Worm (Caenorhabditis elegans): ENCODE data around the gene C05C10.3.
A peak's percentile ranks its signal among the peaks of the same experiment; 100 is the strongest.

The C05C10.3 gene

DNA sequence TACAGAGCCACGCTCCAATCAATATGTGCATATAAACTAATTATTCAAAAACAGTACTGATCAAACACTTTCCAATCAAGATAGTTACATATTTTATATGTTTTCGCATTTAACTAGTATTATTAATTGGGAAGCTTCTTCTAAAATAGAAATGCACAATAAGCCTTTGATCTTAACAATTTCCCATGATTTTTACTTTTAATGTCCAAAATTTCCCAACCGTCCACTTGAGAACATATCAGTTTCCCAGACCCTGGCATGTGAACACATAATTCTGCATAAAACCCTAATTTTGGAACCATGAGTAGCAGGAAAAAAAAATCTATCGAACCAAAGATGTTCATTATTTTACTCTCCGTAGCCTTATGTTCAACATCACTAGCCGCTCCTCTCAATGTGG is 39.7 kb upstream of the C05C10.3 start, which contains the start of gene R53.8:
R53.8 (plus strand) TSS at position 301 of the 400 bp plus-strand sequence.
- TF ChIP-seq lsy-2 (tag; optimal IDR thresholded peaks at IDR 0.05) (no peak), unc-120 (tag; optimal IDR thresholded peaks at IDR 0.05; ENCODE audit: poor library complexity, severe bottlenecking) (no peak), M03D4.4 (tag; optimal IDR thresholded peaks at IDR 0.05) (no peak), sptf-1 (tag; optimal IDR thresholded peaks at IDR 0.05) (no peak), unc-39 (tag; optimal IDR thresholded peaks at IDR 0.05) (no peak), sem-2 (GFP tag; optimal IDR thresholded peaks at IDR 0.05) (no peak), ceh-83 (GFP tag; optimal IDR thresholded peaks at IDR 0.05) (no peak), hlh-1 (tag; optimal IDR thresholded peaks at IDR 0.05) (no peak), bed-3 (GFP tag; optimal IDR thresholded peaks at IDR 0.05) (no peak), flh-1 (GFP tag; optimal IDR thresholded peaks at IDR 0.05) (no peak), mep-1 (tag; optimal IDR thresholded peaks at IDR 0.05) (no peak), ceh-39 (tag; optimal IDR thresholded peaks at IDR 0.05) (no peak), pha-4 (tag; optimal IDR thresholded peaks at IDR 0.05) (no peak), nhr-2 (tag; optimal IDR thresholded peaks at IDR 0.05) (no peak), lin-32 (GFP tag; optimal IDR thresholded peaks at IDR 0.05) (no peak), mls-2 (tag; optimal IDR thresholded peaks at IDR 0.05) (no peak), unc-62 (GFP tag; optimal IDR thresholded peaks at IDR 0.05) (no peak), mab-5 (tag; optimal IDR thresholded peaks at IDR 0.05) (no peak)

DNA sequence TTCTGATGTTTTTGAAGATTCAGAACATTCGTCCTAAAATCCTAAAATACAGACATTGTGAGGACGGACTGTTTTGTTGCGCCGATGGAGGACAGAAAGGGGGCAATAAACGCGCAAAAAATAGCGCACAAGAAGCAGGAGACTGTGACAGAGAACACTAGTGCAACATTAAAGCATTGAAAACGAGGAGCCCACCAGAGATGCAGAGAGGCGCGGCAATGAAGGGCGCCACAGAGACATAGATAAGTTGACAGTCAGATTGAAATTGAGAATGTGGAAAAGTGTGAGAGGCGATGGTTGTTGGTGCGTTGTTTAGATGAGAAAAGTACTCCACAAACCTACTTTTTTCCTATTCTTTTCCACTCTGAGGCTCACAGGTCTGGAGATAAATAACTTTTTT is 38.3 kb upstream of the C05C10.3 start, which contains the start of gene aakg-5:
aakg-5 (minus strand) TSS at position 159 of the 400 bp plus-strand sequence.
- TF ChIP-seq ztf-11 (tag; optimal IDR thresholded peaks at IDR 0.05) (no peak), pha-4 (tag; optimal IDR thresholded peaks at IDR 0.05) (peak; percentile 43), cnd-1 (tag; optimal IDR thresholded peaks at IDR 0.05) (no peak), unc-120 (tag; optimal IDR thresholded peaks at IDR 0.05; ENCODE audit: poor library complexity, severe bottlenecking) (peak; percentile 4), ceh-83 (GFP tag; optimal IDR thresholded peaks at IDR 0.05) (no peak), lin-32 (GFP tag; optimal IDR thresholded peaks at IDR 0.05) (no peak)

DNA sequence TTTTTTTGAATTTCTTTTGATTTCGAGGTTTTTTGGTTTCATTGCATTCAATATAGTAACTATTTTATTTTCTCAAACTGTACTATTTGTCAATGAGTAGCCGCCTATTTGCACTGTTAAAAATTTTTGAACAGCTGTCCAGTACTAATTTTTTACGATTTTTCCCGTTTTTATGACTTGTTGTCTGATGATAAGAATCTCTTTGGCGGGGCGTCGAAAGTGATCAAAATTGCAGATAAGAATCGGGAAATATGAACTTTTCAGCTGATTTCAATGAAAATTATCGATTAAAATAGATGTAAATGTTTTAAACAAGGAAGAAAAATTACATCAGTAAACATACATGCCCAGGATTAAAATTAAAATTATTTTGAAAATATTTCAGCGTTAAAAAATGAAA is 37.5 kb upstream of the C05C10.3 start:
- TF ChIP-seq nhr-12 (tag; optimal IDR thresholded peaks at IDR 0.05), result no peak
- TF ChIP-seq mls-2 (tag; optimal IDR thresholded peaks at IDR 0.05), result no peak
- peak; percentile 52 for TF ChIP-seq elt-1 (tag; optimal IDR thresholded peaks at IDR 0.05; ENCODE audit: borderline replicate concordance, insufficient read depth)
- no peak for TF ChIP-seq unc-120 (tag; optimal IDR thresholded peaks at IDR 0.05; ENCODE audit: poor library complexity, severe bottlenecking)

DNA sequence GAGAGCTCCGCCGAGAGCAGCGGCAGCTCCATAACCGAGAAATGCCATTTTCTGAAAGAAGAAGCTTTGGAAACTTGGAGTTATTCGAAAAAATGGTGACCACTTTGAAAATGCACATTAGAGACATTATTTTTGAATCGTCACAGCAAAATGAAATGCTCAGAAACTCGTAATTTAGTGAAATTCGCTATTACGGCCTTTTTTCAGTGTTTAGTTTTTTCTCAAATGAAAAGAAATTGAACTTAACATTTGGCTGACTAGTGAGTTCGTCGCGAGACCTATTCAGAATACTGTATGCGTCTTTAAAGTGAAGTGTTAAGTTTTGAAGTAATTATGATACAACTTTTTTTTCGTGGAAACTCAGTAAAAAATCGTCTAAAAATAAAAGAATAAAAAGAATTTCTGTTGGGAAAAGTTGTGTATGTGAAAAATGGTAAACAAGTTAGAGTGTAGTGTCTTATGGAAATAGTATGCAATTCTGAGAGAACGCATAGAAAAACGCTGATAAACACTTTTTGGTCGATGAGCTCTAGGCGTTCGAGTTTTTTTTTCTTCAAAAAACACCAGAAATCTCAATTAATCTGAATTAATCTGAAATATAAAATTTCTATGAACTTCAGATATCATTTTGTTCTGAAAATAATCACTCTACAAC is 33.9 kb upstream of the C05C10.3 start, which contains the start of gene R53.5:
R53.5 (minus strand) TSS at position 51 of the 655 bp plus-strand sequence.
- TF ChIP-seq sem-2 (GFP tag; optimal IDR thresholded peaks at IDR 0.05) (no peak), unc-62 (GFP tag; optimal IDR thresholded peaks at IDR 0.05) (no peak)

DNA sequence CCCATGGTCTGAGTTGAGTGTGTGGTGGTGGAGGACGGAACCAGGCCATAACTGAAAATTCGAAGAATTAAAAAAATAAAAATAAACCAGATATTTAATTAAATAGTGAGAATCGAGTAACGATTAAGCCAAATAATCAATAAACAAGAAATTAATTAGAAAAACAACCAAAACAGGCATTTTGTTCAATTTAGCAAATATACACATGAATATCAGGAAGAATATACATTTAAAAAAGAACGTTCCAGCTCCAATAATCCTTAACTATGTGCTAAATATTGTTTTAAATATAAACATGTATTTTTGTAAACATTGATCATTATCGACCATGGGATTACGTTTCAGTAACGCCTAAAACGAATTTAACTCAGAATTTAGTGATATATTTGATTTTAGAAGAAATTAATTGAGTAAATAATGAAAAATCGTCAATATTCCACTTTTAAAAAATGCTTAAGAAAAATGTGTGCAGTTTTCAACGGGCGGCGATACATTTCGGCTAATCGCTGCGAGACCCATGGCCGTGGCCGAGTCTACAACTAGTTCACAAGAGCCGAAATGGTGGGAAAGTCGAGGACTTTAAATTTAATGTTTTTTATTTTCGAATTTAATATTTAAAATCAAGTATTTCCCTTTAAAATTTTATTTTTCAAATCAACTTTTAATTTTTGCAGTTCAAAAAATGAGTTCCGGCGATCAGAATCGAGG is 31.5 kb upstream of the C05C10.3 start, which contains the start of the genes R53.4 and psf-1:
R53.4 (minus strand) TSS at position 51 of the 708 bp plus-strand sequence.
psf-1 (plus strand) TSS at position 675 of the 708 bp plus-strand sequence.
- TF ChIP-seq flh-1 (GFP tag; optimal IDR thresholded peaks at IDR 0.05) (no peak), ztf-11 (tag; optimal IDR thresholded peaks at IDR 0.05) (no peak), lsy-2 (tag; optimal IDR thresholded peaks at IDR 0.05) (peak; percentile 71), lin-32 (GFP tag; optimal IDR thresholded peaks at IDR 0.05) (no peak), pha-4 (tag; optimal IDR thresholded peaks at IDR 0.05) (no peak), unc-62 (GFP tag; optimal IDR thresholded peaks at IDR 0.05) (no peak), mls-2 (tag; optimal IDR thresholded peaks at IDR 0.05) (no peak), mep-1 (tag; optimal IDR thresholded peaks at IDR 0.05) (peak; percentile 81), cnd-1 (tag; optimal IDR thresholded peaks at IDR 0.05) (no peak), ham-2 (GFP tag; optimal IDR thresholded peaks at IDR 0.05) (peak; percentile 58), snpc-4 (tag; optimal IDR thresholded peaks at IDR 0.05) (no peak), bed-3 (GFP tag; optimal IDR thresholded peaks at IDR 0.05) (no peak), mab-5 (tag; optimal IDR thresholded peaks at IDR 0.05) (no peak), nhr-237 (tag; optimal IDR thresholded peaks at IDR 0.05) (peak; percentile 51), drap-1 (GFP tag; optimal IDR thresholded peaks at IDR 0.05) (no peak), sptf-1 (tag; optimal IDR thresholded peaks at IDR 0.05) (no peak), nhr-76 (tag; optimal IDR thresholded peaks at IDR 0.05) (no peak), hlh-1 (tag; optimal IDR thresholded peaks at IDR 0.05) (peak; percentile 4), nhr-12 (tag; optimal IDR thresholded peaks at IDR 0.05) (no peak), ces-1 (GFP tag; optimal IDR thresholded peaks at IDR 0.05) (peak; percentile 0), elt-3 (tag; optimal IDR thresholded peaks at IDR 0.05) (no peak), M03D4.4 (tag; optimal IDR thresholded peaks at IDR 0.05) (no peak), zip-8 (tag; optimal IDR thresholded peaks at IDR 0.05) (no peak), ceh-39 (tag; optimal IDR thresholded peaks at IDR 0.05) (no peak), nhr-2 (tag; optimal IDR thresholded peaks at IDR 0.05) (no peak), tbx-8 (GFP tag; optimal IDR thresholded peaks at IDR 0.05) (no peak)

Data from whole organism, mixed stage, embryonic.